Fruit fly (Drosophila melanogaster) whole organism, embryonic: Measurements from ENCODE around the gene CAH16.
A peak's percentile ranks its signal among the peaks of the same experiment; 100 is the strongest.

ENCODE experiments used
- Abd-B ChIP-seq: fragments of 200-800 bp; sonication (Bioruptor generic); optimal IDR thresholded peaks from 2 replicates; lab custom pipeline; 2018; ENCODE audit warnings: missing biosample characterization, mild to moderate bottlenecking, missing genetic modification characterization, moderate library complexity
- Bgb ChIP-seq: fragments of 200-800 bp; sonication (Bioruptor generic); IDR thresholded peaks from 2 replicates; pipeline ENCODE4 v1.3.6; 2022; ENCODE audit warnings: missing biosample characterization, missing genetic modification characterization; ENCODE audit not compliant: partially characterized antibody
- C15 ChIP-seq: fragments of 200-800 bp; sonication (Bioruptor generic); IDR thresholded peaks from 3 replicates; pipeline ENCODE4 v1.3.6; 2022; ENCODE audit warnings: missing biosample characterization, missing genetic modification characterization
- CG10366 ChIP-seq: fragments of 200-800 bp; sonication (Bioruptor generic); IDR thresholded peaks from 2 replicates; pipeline ENCODE4 v1.3.6; 2022; ENCODE audit warnings: missing biosample characterization, missing genetic modification characterization
- CG12659 ChIP-seq: fragments of 200-800 bp; sonication (Bioruptor generic); optimal IDR thresholded peaks from 3 replicates; lab custom pipeline; 2017; ENCODE audit warnings: mild to moderate bottlenecking, missing biosample characterization, missing genetic modification reagents, missing genetic modification characterization
- CG13624 ChIP-seq: fragments of 200-800 bp; sonication (Bioruptor generic); optimal IDR thresholded peaks from 2 replicates; lab custom pipeline; 2016; ENCODE audit warnings: missing biosample characterization, missing genetic modification characterization
- CG14667 ChIP-seq: fragments of 200-800 bp; sonication (Bioruptor generic); IDR thresholded peaks from 2 replicates; pipeline ENCODE4 v1.3.6; 2022; ENCODE audit warnings: missing biosample characterization, missing genetic modification characterization
- CG1647 ChIP-seq: fragments of 200-800 bp; sonication (Bioruptor generic); optimal IDR thresholded peaks from 3 replicates; lab custom pipeline; 2016; ENCODE audit warnings: missing biosample characterization, missing genetic modification characterization
- CG17186 ChIP-seq: fragments of 200-800 bp; sonication (Bioruptor generic); optimal IDR thresholded peaks from 3 replicates; lab custom pipeline; 2017; ENCODE audit warnings: missing biosample characterization, missing genetic modification reagents, missing genetic modification characterization
- CG17359 ChIP-seq: fragments of 200-800 bp; sonication (Bioruptor generic); optimal IDR thresholded peaks from 3 replicates; lab custom pipeline; 2018; ENCODE audit warnings: missing biosample characterization, mild to moderate bottlenecking, missing genetic modification characterization, moderate library complexity
- CG17612 ChIP-seq: fragments of 200-800 bp; sonication (Bioruptor generic); IDR thresholded peaks from 2 replicates; pipeline ENCODE4 v1.3.6; 2022; ENCODE audit warnings: missing biosample characterization, missing genetic modification characterization
- CG30020 ChIP-seq: fragments of 200-800 bp; optimal IDR thresholded peaks from 2 replicates; lab custom pipeline; 2019; ENCODE audit warnings: missing biosample characterization, mild to moderate bottlenecking, missing genetic modification characterization, moderate library complexity
- CG34376 ChIP-seq: fragments of 200-800 bp; sonication (Bioruptor generic); optimal IDR thresholded peaks from 2 replicates; lab custom pipeline; 2018; ENCODE audit warnings: missing biosample characterization, mild to moderate bottlenecking, missing genetic modification characterization
- CG3847 ChIP-seq: fragments of 200-800 bp; sonication (Bioruptor generic); IDR thresholded peaks from 2 replicates; pipeline ENCODE4 v1.3.6; 2022; ENCODE audit warnings: missing biosample characterization, missing genetic modification characterization
- CG43689 ChIP-seq: fragments of 200-800 bp; sonication (Bioruptor generic); IDR thresholded peaks from 2 replicates; pipeline ENCODE4 v1.3.6; 2022; ENCODE audit warnings: missing biosample characterization, missing genetic modification characterization
- CG5180 ChIP-seq: fragments of 200-800 bp; sonication (Bioruptor generic); optimal IDR thresholded peaks from 3 replicates; lab custom pipeline; 2017; ENCODE audit warnings: missing biosample characterization, missing genetic modification characterization, mild to moderate bottlenecking, moderate library complexity, missing genetic modification reagents
- CG6272 ChIP-seq: fragments of 200-800 bp; sonication (Bioruptor generic); IDR thresholded peaks from 2 replicates; pipeline ENCODE4 v1.3.6; 2022; ENCODE audit warnings: missing biosample characterization, missing genetic modification characterization
- CG6854 ChIP-seq: fragments of 200-800 bp; sonication (Bioruptor generic); optimal IDR thresholded peaks from 3 replicates; lab custom pipeline; 2017; ENCODE audit warnings: missing biosample characterization, mild to moderate bottlenecking, missing genetic modification characterization
- CG7357 ChIP-seq: fragments of 200-800 bp; sonication (Bioruptor generic); IDR thresholded peaks from 3 replicates; pipeline ENCODE4 v1.3.6; 2022; ENCODE audit warnings: missing biosample characterization, missing genetic modification characterization
- CHES-1-like ChIP-seq: fragments of 200-800 bp; sonication (Bioruptor generic); optimal IDR thresholded peaks from 2 replicates; lab custom pipeline; 2016; ENCODE audit warnings: missing biosample characterization, missing genetic modification characterization
- CrebB ChIP-seq: fragments of 200-800 bp; sonication (Bioruptor generic); optimal IDR thresholded peaks from 3 replicates; lab custom pipeline; 2018; ENCODE audit warnings: missing biosample characterization, mild to moderate bottlenecking, missing genetic modification characterization
- H2.0 ChIP-seq: fragments of 200-800 bp; sonication (Bioruptor generic); IDR thresholded peaks from 2 replicates; pipeline ENCODE4 v1.3.6; 2022; ENCODE audit warnings: missing biosample characterization, missing genetic modification characterization
- HmgD ChIP-seq: fragments of 200-800 bp; sonication (Bioruptor generic); optimal IDR thresholded peaks from 3 replicates; lab custom pipeline; 2016; ENCODE audit warnings: missing biosample characterization, missing genetic modification characterization
- HmgZ ChIP-seq: fragments of 200-800 bp; sonication (Bioruptor generic); optimal IDR thresholded peaks from 2 replicates; lab custom pipeline; 2018; ENCODE audit warnings: missing biosample characterization, mild to moderate bottlenecking, missing genetic modification characterization
- Hmx ChIP-seq: fragments of 200-800 bp; sonication (Bioruptor generic); optimal IDR thresholded peaks from 2 replicates; lab custom pipeline; 2016; ENCODE audit warnings: missing biosample characterization, missing genetic modification characterization
- Hr78 ChIP-seq, 2 experiments: fragments of 200-800 bp in 1 of 2; fragments of >200 bp in 1 of 2; sonication (Bioruptor generic) in 1 of 2; optimal IDR thresholded peaks; 2 replicates each; lab custom pipeline; 2017 to 2019; ENCODE audit warnings: missing biosample characterization in 2 of 2, missing genetic modification characterization in 2 of 2, mild to moderate bottlenecking in 1 of 2, moderate library complexity in 1 of 2
- Mad ChIP-seq: fragments of 200-800 bp; sonication (Bioruptor generic); optimal IDR thresholded peaks from 2 replicates; lab custom pipeline; 2016; ENCODE audit warnings: missing biosample characterization, missing genetic modification characterization
- Sin3A ChIP-seq: fragments of >200 bp; optimal IDR thresholded peaks from 2 replicates; lab custom pipeline; 2018
- Six4 ChIP-seq: fragments of 200-800 bp; sonication (Bioruptor generic); optimal IDR thresholded peaks from 2 replicates; lab custom pipeline; 2016; ENCODE audit warnings: missing biosample characterization, missing genetic modification characterization
- Sox102F ChIP-seq: fragments of 200-800 bp; sonication (Bioruptor generic); optimal IDR thresholded peaks from 2 replicates; lab custom pipeline; 2018; ENCODE audit warnings: missing biosample characterization, mild to moderate bottlenecking, missing genetic modification characterization, moderate library complexity
- aop ChIP-seq: fragments of 200-800 bp; sonication (Bioruptor generic); IDR thresholded peaks from 2 replicates; pipeline ENCODE4 v1.3.6; 2022; ENCODE audit warnings: missing biosample characterization, missing genetic modification characterization
- ato ChIP-seq: fragments of 200-800 bp; sonication (Bioruptor generic); IDR thresholded peaks from 2 replicates; pipeline ENCODE4 v1.3.6; 2022; ENCODE audit warnings: missing biosample characterization, missing genetic modification characterization; ENCODE audit not compliant: partially characterized antibody
- az2 ChIP-seq: fragments of 200-800 bp; sonication (Bioruptor generic); optimal IDR thresholded peaks from 3 replicates; lab custom pipeline; 2016; ENCODE audit warnings: missing biosample characterization, missing genetic modification characterization
- bigmax ChIP-seq: fragments of 200-800 bp; sonication (Bioruptor generic); optimal IDR thresholded peaks from 2 replicates; lab custom pipeline; 2018; ENCODE audit warnings: missing biosample characterization, mild to moderate bottlenecking, missing genetic modification characterization
- bsh ChIP-seq, 2 experiments: fragments of 200-800 bp; sonication (Bioruptor generic); optimal IDR thresholded peaks; 2 replicates each; lab custom pipeline; 2017 to 2018; ENCODE audit warnings: mild to moderate bottlenecking in 2 of 2, missing biosample characterization in 2 of 2, missing genetic modification characterization in 2 of 2, moderate library complexity in 1 of 2
- chm ChIP-seq: fragments of 200-800 bp; sonication (Bioruptor generic); IDR thresholded peaks from 2 replicates; pipeline ENCODE4 v1.3.6; 2022; ENCODE audit warnings: missing biosample characterization, missing genetic modification characterization
- chn ChIP-seq: fragments of 200-800 bp; sonication (Bioruptor generic); optimal IDR thresholded peaks from 2 replicates; lab custom pipeline; 2016; ENCODE audit warnings: missing biosample characterization, missing genetic modification characterization
- ftz-f1 ChIP-seq: fragments of 200-800 bp; sonication (Bioruptor generic); optimal IDR thresholded peaks from 2 replicates; lab custom pipeline; 2016; ENCODE audit warnings: missing biosample characterization, missing genetic modification characterization
- fu2 ChIP-seq: fragments of 200-800 bp; sonication (Bioruptor generic); optimal IDR thresholded peaks from 2 replicates; lab custom pipeline; 2016; ENCODE audit warnings: missing biosample characterization, missing genetic modification characterization
- ham ChIP-seq: fragments of 200-800 bp; sonication (Bioruptor generic); IDR thresholded peaks from 2 replicates; pipeline ENCODE4 v1.3.6; 2022; ENCODE audit warnings: missing biosample characterization, missing genetic modification characterization
- insv ChIP-seq, 2 experiments: fragments of 200-800 bp; sonication (Bioruptor generic); optimal IDR thresholded peaks; 3 replicates each; lab custom pipeline; 2016 to 2018; ENCODE audit warnings: missing biosample characterization in 2 of 2, missing genetic modification characterization in 2 of 2
- lab ChIP-seq: fragments of 200-800 bp; sonication (Bioruptor generic); optimal IDR thresholded peaks from 3 replicates; lab custom pipeline; 2017; ENCODE audit warnings: missing biosample characterization, missing genetic modification characterization, mild to moderate bottlenecking, moderate library complexity, missing genetic modification reagents
- luna ChIP-seq: fragments of 200-800 bp; sonication (Bioruptor generic); optimal IDR thresholded peaks from 2 replicates; lab custom pipeline; 2016; ENCODE audit warnings: missing biosample characterization, missing genetic modification characterization
- maf-S ChIP-seq: fragments of 200-800 bp; sonication (Bioruptor generic); optimal IDR thresholded peaks from 2 replicates; lab custom pipeline; 2016; ENCODE audit warnings: missing biosample characterization, missing genetic modification characterization
- nmo ChIP-seq: fragments of 200-800 bp; sonication (Bioruptor generic); optimal IDR thresholded peaks from 2 replicates; lab custom pipeline; 2018; ENCODE audit warnings: missing biosample characterization, mild to moderate bottlenecking, missing genetic modification characterization, moderate library complexity
- sim ChIP-seq: fragments of 200-800 bp; sonication (Bioruptor generic); IDR thresholded peaks from 2 replicates; pipeline ENCODE4 v1.3.6; 2022; ENCODE audit warnings: missing biosample characterization, missing genetic modification characterization
- sug ChIP-seq: fragments of 200-800 bp; optimal IDR thresholded peaks from 2 replicates; lab custom pipeline; 2019; ENCODE audit warnings: missing biosample characterization, mild to moderate bottlenecking, missing genetic modification characterization, moderate library complexity
- ttk ChIP-seq: fragments of 200-800 bp; sonication (Bioruptor generic); IDR thresholded peaks from 2 replicates; pipeline ENCODE4 v2.1.2; 2022; ENCODE audit warnings: missing biosample characterization, missing genetic modification characterization
- z ChIP-seq: fragments of 200-800 bp; sonication (Bioruptor generic); IDR thresholded peaks from 3 replicates; pipeline ENCODE4 v1.3.6; 2022; ENCODE audit warnings: missing biosample characterization, missing genetic modification characterization

The CAH16 gene

DNA sequence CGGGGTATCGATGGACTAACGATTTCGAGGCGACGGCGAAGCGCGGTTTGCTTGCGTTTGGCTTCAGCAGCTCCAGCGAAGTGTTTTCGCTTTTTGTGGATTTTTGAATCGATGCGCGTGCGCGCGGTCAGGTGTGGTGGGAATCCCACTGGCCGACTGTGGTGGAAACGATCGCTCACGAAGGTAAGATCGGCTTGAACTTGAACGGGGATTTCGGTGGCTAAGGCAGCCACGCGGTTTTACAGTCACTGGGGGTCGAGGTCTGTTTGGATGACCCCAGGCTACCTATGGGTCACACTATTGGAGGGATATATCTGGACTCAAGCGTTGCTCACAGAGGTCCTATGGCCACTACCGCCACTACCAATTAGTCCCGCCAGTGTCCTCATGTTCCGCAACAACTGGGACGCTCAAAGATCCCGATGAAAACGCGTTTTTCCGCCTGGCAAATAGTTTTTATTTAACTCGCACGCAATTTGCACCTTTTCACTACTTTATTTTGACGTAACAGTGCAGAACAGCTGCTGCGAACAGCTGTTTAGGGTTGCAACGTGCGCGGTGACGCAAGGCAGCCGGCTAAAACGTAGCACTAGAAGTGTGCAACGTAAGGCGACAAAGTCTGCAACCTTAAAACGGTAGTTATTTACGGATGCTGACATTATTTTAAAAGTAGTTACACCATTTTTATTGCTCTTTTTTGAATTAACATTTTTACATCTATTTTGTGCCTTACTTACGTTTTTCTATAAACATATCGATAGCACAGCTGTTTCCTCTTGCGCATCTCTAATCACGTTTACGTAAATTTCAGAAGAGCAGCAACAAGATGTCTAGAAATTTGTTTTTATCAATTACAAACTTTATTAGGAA is 7.7 kb upstream of the CAH16 start, which contains the start of the genes qless and mRpL32 (continued):
- TF ChIP-seq ftz-f1 (no peak), lab (no peak), CrebB (tag; lab: Kevin White, UChicago) (no peak), bigmax (GFP tag; lab: Kevin White, UChicago) (no peak), chn (GFP tag; lab: Kevin White, UChicago) (peak; percentile 36), CG12659 (GFP tag; lab: Kevin White, UChicago) (peak; percentile 35), ato (GFP tag; lab: Robert Waterston, UW) (no peak), aop (no peak), CG30020 (peak; percentile 15), chm (GFP tag; lab: Robert Waterston, UW) (no peak), CG17186 (GFP tag; lab: Kevin White, UChicago) (peak; percentile 78), CG34376 (GFP tag; lab: Kevin White, UChicago) (no peak), H2.0 (GFP tag; lab: Robert Waterston, UW) (0 out of 2 replicates have a peak, but pooled peaks have one; percentile 4), CG13624 (GFP tag; lab: Kevin White, UChicago) (peak; percentile 41), Six4 (GFP tag; lab: Kevin White, UChicago) (peak; percentile 64), nmo (peak; percentile 71), ttk (GFP tag; lab: Robert Waterston, UW) (peak; percentile 70), az2 (GFP tag; lab: Kevin White, UChicago) (peak; percentile 34), CG10366 (GFP tag; lab: Robert Waterston, UW) (peak; percentile 60), CG6854 (no peak), HmgZ (tag; lab: Kevin White, UChicago) (peak; percentile 7), luna (no peak), CG5180 (GFP tag; lab: Kevin White, UChicago) (no peak), CG17612 (GFP tag; lab: Robert Waterston, UW) (peak; percentile 41; the same call in 1 of the 2 replicates), Abd-B (GFP tag; lab: Kevin White, UChicago) (no peak), Bgb (peak; percentile 65), CG43689 (GFP tag; lab: Robert Waterston, UW) (peak; percentile 13; the same call in 1 of the 2 replicates), bsh (GFP tag; optimal IDR thresholded peaks at IDR 0.05; lab: Kevin White, UChicago) (peak in 1 of 2 experiments; percentile 29), Hr78 (GFP tag; optimal IDR thresholded peaks at IDR 0.05; lab: Kevin White, UChicago) (peak in 1 of 2 experiments; percentile 100), Sin3A (lab: Kevin White, UChicago) (peak; percentile 64), sim (GFP tag; lab: Robert Waterston, UW) (0 out of 2 replicates have a peak, but pooled peaks have one; percentile 36), CG6272 (peak; percentile 79), CHES-1-like (GFP tag; lab: Kevin White, UChicago) (peak; percentile 58), Hmx (GFP tag; lab: Kevin White, UChicago) (no peak), CG7357 (GFP tag; lab: Robert Waterston, UW) (peak; percentile 70; the same call in 2 of the 3 replicates), CG1647 (GFP tag; lab: Kevin White, UChicago) (peak; percentile 61), C15 (GFP tag; lab: Robert Waterston, UW) (0 out of 3 replicates have a peak, but pooled peaks have one; percentile 34), insv (GFP tag; optimal IDR thresholded peaks at IDR 0.05; lab: Kevin White, UChicago) (no peak), fu2 (GFP tag; lab: Kevin White, UChicago) (peak; percentile 59), CG3847 (GFP tag; lab: Robert Waterston, UW) (peak; percentile 34), z (GFP tag; lab: Robert Waterston, UW) (no peak), Mad (GFP tag; lab: Kevin White, UChicago) (no peak), HmgD (GFP tag; lab: Kevin White, UChicago) (no peak), ham (GFP tag; lab: Robert Waterston, UW) (no peak), CG17359 (tag; lab: Kevin White, UChicago) (peak; percentile 76), maf-S (GFP tag; lab: Kevin White, UChicago) (peak; percentile 22), Sox102F (GFP tag; lab: Kevin White, UChicago) (peak; percentile 36), CG14667 (GFP tag; lab: Robert Waterston, UW) (peak; percentile 22; the same call in 1 of the 2 replicates), sug (tag; lab: Kevin White, UChicago) (peak; percentile 58)
